Fruit fly (Drosophila melanogaster): ENCODE results near the gene oc.
A peak's percentile ranks its signal among the peaks of the same experiment; 100 is the strongest.

Gene oc

DNA sequence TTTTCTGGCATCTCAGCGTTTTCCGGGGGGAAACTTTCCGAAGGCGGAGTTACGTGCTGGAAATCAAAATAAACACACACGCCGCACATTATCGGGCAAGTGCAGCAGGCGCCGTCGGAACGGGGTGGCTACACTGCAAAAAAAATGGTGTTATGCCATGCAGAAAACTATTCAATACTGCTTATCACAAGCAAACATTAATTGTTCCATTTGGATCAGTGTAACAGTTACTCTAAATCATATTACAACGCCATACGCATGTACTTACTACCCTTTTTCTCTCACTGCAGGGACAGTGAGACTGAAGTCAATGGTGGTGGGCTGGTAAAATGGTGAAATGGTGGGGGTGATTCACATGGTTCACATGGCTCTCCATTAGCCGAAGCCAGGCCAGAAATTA lies 23.3 kb downstream of the oc start (continued):
- no peak for TF ChIP-seq Lpt (GFP tag; optimal IDR thresholded peaks at IDR 0.05)
- TF ChIP-seq jigr1 (GFP tag; IDR thresholded peaks at IDR 0.05): peak; percentile 47; the same call in 1 of the 3 replicates
- TF ChIP-seq Rx (GFP tag; IDR thresholded peaks at IDR 0.05): peak; percentile 40; the same call in 1 of the 2 replicates
- no peak for TF ChIP-seq CG2120 (GFP tag; optimal IDR thresholded peaks at IDR 0.05)
- peak; percentile 77 for TF ChIP-seq CG31441 (GFP tag; IDR thresholded peaks at IDR 0.05)
- no peak for TF ChIP-seq CG8478 (optimal IDR thresholded peaks at IDR 0.05)
- TF ChIP-seq CG15479 (GFP tag; optimal IDR thresholded peaks at IDR 0.05): no peak
- TF ChIP-seq fu2 (GFP tag; optimal IDR thresholded peaks at IDR 0.05): no peak
- peak; percentile 63 for TF ChIP-seq dati (GFP tag; IDR thresholded peaks at IDR 0.05)
- no peak for TF ChIP-seq tio (GFP tag; optimal IDR thresholded peaks at IDR 0.05)
- TF ChIP-seq CG17186 (GFP tag; optimal IDR thresholded peaks at IDR 0.05): peak; percentile 53
- TF ChIP-seq tll (GFP tag; optimal IDR thresholded peaks at IDR 0.05): peak in 1 of 2 experiments; percentile 36
- TF ChIP-seq CG3281 (GFP tag; optimal IDR thresholded peaks at IDR 0.05): no peak
- TF ChIP-seq CG4854 (GFP tag; optimal IDR thresholded peaks at IDR 0.05): no peak
- TF ChIP-seq CG16813 (GFP tag; IDR thresholded peaks at IDR 0.05; ENCODE audit: partially characterized antibody): no peak
- no peak for TF ChIP-seq CG6175 (GFP tag; IDR thresholded peaks at IDR 0.05)
- no peak for TF ChIP-seq usp (GFP tag; optimal IDR thresholded peaks at IDR 0.05)
- no peak for TF ChIP-seq CG2129 (GFP tag; IDR thresholded peaks at IDR 0.05; ENCODE audit: partially characterized antibody)
- TF ChIP-seq CG10321 (GFP tag; IDR thresholded peaks at IDR 0.05): no peak
- TF ChIP-seq Opbp (GFP tag; IDR thresholded peaks at IDR 0.05; ENCODE audit: partially characterized antibody): no peak
- TF ChIP-seq CG12659 (GFP tag; optimal IDR thresholded peaks at IDR 0.05): peak; percentile 14
- TF ChIP-seq pan (optimal IDR thresholded peaks at IDR 0.05): no peak
- TF ChIP-seq pan (GFP tag; optimal IDR thresholded peaks at IDR 0.05 in 1 of 2, IDR thresholded peaks at IDR 0.05 in 1 of 2): peak in 1 of 2 experiments; percentile 62
- TF ChIP-seq CG7271 (tag; optimal IDR thresholded peaks at IDR 0.05): no peak
- peak; percentile 71; the same call in 2 of the 3 replicates for TF ChIP-seq dysf (GFP tag; IDR thresholded peaks at IDR 0.05)
- no peak for TF ChIP-seq CG7963 (GFP tag; IDR thresholded peaks at IDR 0.05; ENCODE audit: partially characterized antibody)
- TF ChIP-seq HLH4C (GFP tag; IDR thresholded peaks at IDR 0.05; ENCODE audit: partially characterized antibody): no peak
- TF ChIP-seq croc (GFP tag; conservative IDR thresholded peaks at IDR 0.05): peak; percentile 85
- TF ChIP-seq Hey (tag; optimal IDR thresholded peaks at IDR 0.05): no peak
- peak; percentile 43 for TF ChIP-seq Hsf (GFP tag; optimal IDR thresholded peaks at IDR 0.05)
- TF ChIP-seq ERR (GFP tag; optimal IDR thresholded peaks at IDR 0.05): peak; percentile 58
- no peak for TF ChIP-seq gsb (GFP tag; IDR thresholded peaks at IDR 0.05)
- peak in 1 of 2 experiments; percentile 83 for TF ChIP-seq eve (GFP tag; optimal IDR thresholded peaks at IDR 0.05)
- TF ChIP-seq CG7987 (GFP tag; optimal IDR thresholded peaks at IDR 0.05): no peak
- TF ChIP-seq H15 (GFP tag; IDR thresholded peaks at IDR 0.05): peak; percentile 61; the same call in 2 of the 3 replicates
- TF ChIP-seq Side (GFP tag; optimal IDR thresholded peaks at IDR 0.05): peak; percentile 80
- peak; percentile 57 for TF ChIP-seq CG6654 (GFP tag; optimal IDR thresholded peaks at IDR 0.05)
- TF ChIP-seq CG8290 (GFP tag; optimal IDR thresholded peaks at IDR 0.05): peak; percentile 26
- peak in 1 of 2 experiments; percentile 60 for TF ChIP-seq CG8290 (tag; optimal IDR thresholded peaks at IDR 0.05)
- TF ChIP-seq Atf-2 (GFP tag; optimal IDR thresholded peaks at IDR 0.05): peak; percentile 25
- no peak for TF ChIP-seq emc (GFP tag; optimal IDR thresholded peaks at IDR 0.05)
- TF ChIP-seq Lhr (GFP tag; optimal IDR thresholded peaks at IDR 0.05): peak; percentile 48
- peak; percentile 37 for TF ChIP-seq Usf (GFP tag; optimal IDR thresholded peaks at IDR 0.05)
- TF ChIP-seq CHES-1-like (GFP tag; optimal IDR thresholded peaks at IDR 0.05): peak; percentile 29
- TF ChIP-seq CG31388 (GFP tag; optimal IDR thresholded peaks at IDR 0.05): no peak
- TF ChIP-seq luna (GFP tag; optimal IDR thresholded peaks at IDR 0.05): no peak
- no peak for TF ChIP-seq D19B (GFP tag; optimal IDR thresholded peaks at IDR 0.05)
- peak; percentile 18 for TF ChIP-seq ac (GFP tag; optimal IDR thresholded peaks at IDR 0.05)
- TF ChIP-seq tap (tag; optimal IDR thresholded peaks at IDR 0.05): peak; percentile 65
- TF ChIP-seq gem (tag; optimal IDR thresholded peaks at IDR 0.05): peak; percentile 84
- TF ChIP-seq vfl (GFP tag; optimal IDR thresholded peaks at IDR 0.05): no peak
- TF ChIP-seq Adf1 (GFP tag; IDR thresholded peaks at IDR 0.05): no peak
